Worm (Caenorhabditis elegans) whole organism, L1 larva: ENCODE data around the gene T04C12.11.

Experiments
- ama-1 ChIP-seq: fragments of 150-350 bp; optimal IDR thresholded peaks from 2 replicates; lab custom pipeline; 2014
- ceh-63 ChIP-seq: fragments of 200-800 bp; sonication (Bioruptor generic); optimal IDR thresholded peaks from 2 replicates; lab custom pipeline; 2018; ENCODE audit warnings: mild to moderate bottlenecking, missing genetic modification characterization, missing compliant biosample characterization
- ces-1 ChIP-seq: fragments of 150-350 bp; optimal IDR thresholded peaks from 2 replicates; lab custom pipeline; 2014; ENCODE audit warnings: missing biosample characterization, missing genetic modification reagents, missing genetic modification characterization
- egl-27 ChIP-seq, 2 experiments: fragments of 150-350 bp in 1 of 2; sonication (generic microtip); optimal IDR thresholded peaks; 3 replicates each; lab custom pipeline; 2017 to 2018; ENCODE audit warnings: missing biosample characterization in 2 of 2, missing genetic modification characterization in 2 of 2, missing genetic modification reagents in 2 of 2
- fos-1 ChIP-seq: fragments of 150-350 bp; optimal IDR thresholded peaks from 2 replicates; lab custom pipeline; 2014; ENCODE audit warnings: missing biosample characterization, missing genetic modification characterization
- lin-35 ChIP-seq, 2 experiments: fragments of 150-350 bp; optimal IDR thresholded peaks; 2 replicates each; lab custom pipeline; 2014; ENCODE audit warnings: missing biosample characterization in 2 of 2, missing genetic modification characterization in 2 of 2, missing genetic modification reagents in 2 of 2
- lin-39 ChIP-seq: fragments of 150-350 bp; optimal IDR thresholded peaks from 2 replicates; lab custom pipeline; 2014; ENCODE audit warnings: missing biosample characterization, missing genetic modification reagents, missing genetic modification characterization
- mdl-1 ChIP-seq, 2 experiments: fragments of 150-350 bp; optimal IDR thresholded peaks; 2 replicates each; lab custom pipeline; 2014 to 2017; ENCODE audit warnings: missing biosample characterization in 2 of 2, missing genetic modification characterization in 2 of 2, inconsistent platforms in 1 of 2
- nhr-11 ChIP-seq: fragments of 150-350 bp; optimal IDR thresholded peaks from 2 replicates; lab custom pipeline; 2014; ENCODE audit warnings: missing biosample characterization, missing genetic modification characterization
- nhr-76 ChIP-seq: sonication (generic microtip); optimal IDR thresholded peaks from 2 replicates; lab custom pipeline; 2017; ENCODE audit warnings: missing biosample characterization, missing genetic modification characterization
- pag-3 ChIP-seq: sonication (generic microtip); optimal IDR thresholded peaks from 2 replicates; lab custom pipeline; 2017; ENCODE audit warnings: missing genetic modification characterization, mild to moderate bottlenecking, missing compliant biosample characterization, antibody characterized with exemption, borderline replicate concordance; ENCODE audit not compliant: insufficient read depth
- skn-1 ChIP-seq: fragments of 150-350 bp; optimal IDR thresholded peaks from 2 replicates; lab custom pipeline; 2014; ENCODE audit warnings: missing biosample characterization, missing genetic modification characterization
- snpc-4 ChIP-seq: fragments of 150-350 bp; optimal IDR thresholded peaks from 2 replicates; lab custom pipeline; 2014; ENCODE audit warnings: missing biosample characterization, missing genetic modification characterization
- ztf-11 ChIP-seq, 2 experiments: sonication (generic microtip); optimal IDR thresholded peaks; 2 replicates each; lab custom pipeline; 2016 to 2017; ENCODE audit warnings: missing genetic modification characterization in 2 of 2, missing biosample characterization in 1 of 2, missing compliant biosample characterization in 1 of 2

DNA sequence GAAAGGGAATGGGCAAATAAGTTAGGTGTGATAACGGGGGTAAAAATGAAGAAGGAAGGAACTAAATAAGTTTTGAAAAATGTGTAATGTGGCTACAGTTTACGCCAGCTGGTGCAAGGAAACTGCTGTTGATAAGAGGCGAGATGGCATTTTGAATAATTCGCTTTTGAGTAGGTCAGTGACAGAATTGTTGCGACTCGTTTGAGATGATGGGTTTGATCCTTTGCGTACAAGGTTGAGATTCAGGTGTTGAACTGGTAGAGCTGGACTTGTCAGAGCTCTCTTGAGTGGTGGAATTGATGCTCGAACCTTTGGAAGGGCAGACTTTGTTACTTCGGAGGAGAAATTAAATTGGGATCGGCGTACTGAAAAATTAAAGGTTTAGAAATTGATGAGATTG, 48.3 kb downstream of the T04C12.11 start:
- TF ChIP-seq nhr-76 (tag; lab: Kevin White, UChicago) (no peak), skn-1 (tag; lab: Kevin White, UChicago) (no peak), nhr-11 (tag; lab: Kevin White, UChicago) (no peak), lin-35 (GFP tag; optimal IDR thresholded peaks at IDR 0.05; lab: Kevin White, UChicago) (no peak), ceh-63 (GFP tag; lab: Kevin White, UChicago) (no peak), lin-39 (tag; lab: Kevin White, UChicago) (no peak), egl-27 (tag; optimal IDR thresholded peaks at IDR 0.05; lab: Kevin White, UChicago) (no peak), ama-1 (no peak), ces-1 (GFP tag; lab: Kevin White, UChicago) (no peak), pag-3 (no peak), snpc-4 (no peak), fos-1 (no peak), mdl-1 (tag; optimal IDR thresholded peaks at IDR 0.05; lab: Kevin White, UChicago) (no peak), ztf-11 (tag; optimal IDR thresholded peaks at IDR 0.05; lab: Kevin White, UChicago) (no peak)
